Fruit fly (Drosophila melanogaster): ENCODE measurements around the gene CG17344.

CG17344 gene

DNA sequence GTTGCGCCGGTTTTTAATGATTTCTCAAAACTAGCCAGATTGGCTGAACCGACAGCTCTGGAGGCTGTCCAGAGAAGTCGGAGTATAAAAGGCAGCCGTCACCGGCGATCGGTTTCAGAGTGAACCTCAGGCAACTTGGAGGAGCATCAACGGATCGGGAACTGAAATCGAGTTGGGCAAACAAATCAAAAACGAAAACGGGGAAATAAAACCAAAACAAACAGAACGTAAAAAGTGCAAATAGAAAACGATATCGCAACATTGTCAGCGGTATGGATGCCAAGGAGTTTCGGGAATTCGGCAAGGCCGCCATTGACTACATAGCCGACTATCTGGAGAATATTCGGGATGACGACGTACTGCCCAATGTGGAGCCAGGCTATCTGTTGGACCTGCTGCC, 9.9 kb downstream of the CG17344 start:
- no peak for TF ChIP-seq CG4496 (GFP tag; IDR thresholded peaks at IDR 0.05)
- TF ChIP-seq CG34367 (tag; optimal IDR thresholded peaks at IDR 0.05): peak; percentile 10
- TF ChIP-seq Ets98B (GFP tag; IDR thresholded peaks at IDR 0.05): peak; percentile 38

DNA sequence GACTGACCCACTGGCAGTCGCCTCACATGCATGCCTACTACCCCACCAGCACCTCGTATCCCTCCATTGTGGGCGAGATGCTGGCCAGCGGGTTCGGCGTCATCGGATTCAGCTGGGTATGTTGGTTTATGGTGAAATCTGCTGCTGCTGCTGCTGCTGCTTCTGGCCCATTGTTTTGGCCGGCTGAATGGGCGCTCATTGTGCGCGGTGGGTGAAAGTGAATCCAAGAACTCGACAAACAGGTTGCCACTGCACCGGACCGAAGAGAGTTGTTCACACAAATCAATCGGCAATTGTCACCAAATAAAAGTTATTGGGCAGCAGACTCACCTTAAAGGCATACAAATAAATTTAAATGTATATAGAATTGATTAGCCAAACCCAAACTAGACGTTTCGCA, 10.4 kb downstream of the CG17344 start:
- TF ChIP-seq EcR (GFP tag; optimal IDR thresholded peaks at IDR 0.05): no peak
- no peak for TF ChIP-seq CG8301 (tag; optimal IDR thresholded peaks at IDR 0.05)
- TF ChIP-seq CG8159 (tag; optimal IDR thresholded peaks at IDR 0.05): no peak
- no peak for TF ChIP-seq CG32121 (GFP tag; IDR thresholded peaks at IDR 0.05)
- no peak for TF ChIP-seq Pif1B (GFP tag; optimal IDR thresholded peaks at IDR 0.05)
- TF ChIP-seq D1 (tag; optimal IDR thresholded peaks at IDR 0.05): no peak
- TF ChIP-seq CG9948 (tag; optimal IDR thresholded peaks at IDR 0.05): no peak
- no peak for TF ChIP-seq Snoo (tag; optimal IDR thresholded peaks at IDR 0.05)
- TF ChIP-seq CG34367 (tag; optimal IDR thresholded peaks at IDR 0.05): no peak
- no peak for TF ChIP-seq CG14655 (GFP tag; optimal IDR thresholded peaks at IDR 0.05)

DNA sequence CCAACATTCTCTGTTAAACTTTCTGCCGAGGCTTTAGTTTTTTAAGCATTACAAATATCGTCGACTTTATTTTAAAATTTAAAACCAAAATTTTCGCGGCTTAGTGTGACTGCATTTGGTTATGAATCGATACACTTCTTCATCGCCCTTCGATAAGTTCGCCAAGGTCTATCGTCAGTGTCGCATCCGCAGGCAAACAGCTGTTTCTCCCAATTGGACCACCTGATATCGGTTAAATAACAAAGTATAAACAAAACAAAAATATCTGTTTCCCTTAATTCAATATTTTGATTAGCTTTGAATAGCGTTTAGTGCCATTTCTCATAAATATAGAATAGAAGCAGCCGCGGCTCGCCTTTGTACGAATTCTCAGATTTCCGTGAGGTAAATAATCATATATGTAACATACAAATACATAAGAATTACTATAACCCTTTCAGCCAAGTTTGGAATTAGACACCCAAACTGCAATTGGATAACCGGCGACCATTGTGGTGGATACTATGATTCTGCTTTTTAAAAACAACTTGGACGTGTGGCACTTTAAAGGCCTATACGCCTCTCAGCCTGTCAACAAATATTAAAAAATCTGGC, 12.4 kb downstream of the CG17344 start, which contains the start of gene CG10561:
Gene CG10561, plus strand, starts transcription at position 219 of the 594 bp plus-strand sequence.
- TF ChIP-seq CG9948 (tag; optimal IDR thresholded peaks at IDR 0.05): no peak
- no peak for TF ChIP-seq Snoo (tag; optimal IDR thresholded peaks at IDR 0.05)
- TF ChIP-seq fd96Ca (GFP tag; IDR thresholded peaks at IDR 0.05): no peak
- no peak for TF ChIP-seq CG15710 (tag; optimal IDR thresholded peaks at IDR 0.05)
- no peak for TF ChIP-seq Pif1A (GFP tag; optimal IDR thresholded peaks at IDR 0.05)
- no peak for TF ChIP-seq CG8159 (tag; optimal IDR thresholded peaks at IDR 0.05)
- no peak for TF ChIP-seq CG4496 (GFP tag; IDR thresholded peaks at IDR 0.05)
- TF ChIP-seq EcR (GFP tag; optimal IDR thresholded peaks at IDR 0.05): no peak

DNA sequence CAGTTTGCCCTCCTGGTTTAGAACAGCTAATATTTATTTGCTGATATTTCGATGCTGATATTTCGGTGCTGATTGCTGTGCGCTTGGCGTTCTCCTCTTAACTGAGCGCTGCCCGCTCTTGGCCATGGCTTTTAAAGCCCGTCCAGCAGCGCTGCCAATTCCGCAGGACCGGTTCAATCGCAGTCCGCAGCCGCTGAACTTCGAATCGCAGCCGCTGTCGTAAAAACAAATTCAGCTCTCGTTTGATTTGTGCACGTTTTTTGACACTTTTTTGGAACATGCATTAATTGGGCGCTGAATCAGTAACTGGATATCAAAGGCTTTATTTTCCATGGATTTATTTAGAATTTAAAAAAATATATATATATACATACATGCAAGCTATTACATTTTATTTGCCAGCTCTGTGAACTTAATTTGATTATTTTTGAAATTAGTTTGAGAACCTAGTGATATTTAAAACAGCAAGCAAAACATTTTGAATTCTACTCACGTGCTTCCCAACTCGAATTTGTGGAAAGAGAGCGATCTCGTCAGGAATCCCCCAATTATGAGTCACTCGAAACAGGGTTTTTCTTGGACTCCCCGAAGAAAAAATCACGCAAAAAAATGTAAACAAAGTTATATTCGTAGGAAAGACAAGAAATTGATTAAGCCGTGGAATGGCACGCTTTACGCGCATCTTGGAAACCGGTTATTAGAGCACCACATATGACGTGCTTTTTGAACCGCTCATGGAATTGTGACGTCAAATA, 18.5 kb downstream of the CG17344 start, which contains the start of gene Ddc:
Gene Ddc, minus strand, starts transcription at position 111 of the 755 bp plus-strand sequence.
- no peak for TF ChIP-seq CG8159 (tag; optimal IDR thresholded peaks at IDR 0.05)
- TF ChIP-seq Pif1B (GFP tag; optimal IDR thresholded peaks at IDR 0.05): peak; percentile 16

DNA sequence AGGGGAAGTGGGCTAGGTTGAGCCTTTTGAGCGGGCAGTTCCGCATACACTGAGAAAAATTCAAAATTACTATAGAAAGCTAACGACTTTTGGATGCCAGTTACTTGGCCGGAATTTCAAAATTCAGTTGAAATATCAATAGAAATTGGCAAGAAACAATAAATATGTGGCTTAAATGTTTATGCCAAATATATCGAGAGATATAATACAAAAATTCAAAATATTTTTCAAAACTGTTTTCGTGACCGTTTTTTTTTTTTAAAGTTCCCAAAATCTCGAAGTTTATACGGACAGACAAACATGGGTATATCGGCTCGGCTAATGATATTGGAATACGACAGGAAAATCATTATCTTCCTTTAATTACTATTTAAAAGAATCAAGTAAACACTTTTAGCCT, 19.1 kb downstream of the CG17344 start:
- TF ChIP-seq CG14655 (GFP tag; optimal IDR thresholded peaks at IDR 0.05) (no peak), Ets98B (GFP tag; IDR thresholded peaks at IDR 0.05) (peak; percentile 52), fd96Ca (GFP tag; IDR thresholded peaks at IDR 0.05) (peak; percentile 57; the same call in 1 of the 3 replicates), CG8301 (tag; optimal IDR thresholded peaks at IDR 0.05) (peak; percentile 57), Pif1A (GFP tag; optimal IDR thresholded peaks at IDR 0.05) (no peak), CG9948 (tag; optimal IDR thresholded peaks at IDR 0.05) (peak; percentile 60), CG32121 (GFP tag; IDR thresholded peaks at IDR 0.05) (peak; percentile 29; the same call in 1 of the 2 replicates), CG13204 (GFP tag; optimal IDR thresholded peaks at IDR 0.05) (no peak), CG34367 (tag; optimal IDR thresholded peaks at IDR 0.05) (peak; percentile 6), CG8159 (tag; optimal IDR thresholded peaks at IDR 0.05) (peak; percentile 60), CG17806 (tag; optimal IDR thresholded peaks at IDR 0.05) (peak; percentile 60), CG10348 (GFP tag; IDR thresholded peaks at IDR 0.05) (no peak), CG15710 (tag; optimal IDR thresholded peaks at IDR 0.05) (peak; percentile 26), CG12605 (GFP tag; IDR thresholded peaks at IDR 0.05) (no peak), EcR (GFP tag; optimal IDR thresholded peaks at IDR 0.05) (no peak)

DNA sequence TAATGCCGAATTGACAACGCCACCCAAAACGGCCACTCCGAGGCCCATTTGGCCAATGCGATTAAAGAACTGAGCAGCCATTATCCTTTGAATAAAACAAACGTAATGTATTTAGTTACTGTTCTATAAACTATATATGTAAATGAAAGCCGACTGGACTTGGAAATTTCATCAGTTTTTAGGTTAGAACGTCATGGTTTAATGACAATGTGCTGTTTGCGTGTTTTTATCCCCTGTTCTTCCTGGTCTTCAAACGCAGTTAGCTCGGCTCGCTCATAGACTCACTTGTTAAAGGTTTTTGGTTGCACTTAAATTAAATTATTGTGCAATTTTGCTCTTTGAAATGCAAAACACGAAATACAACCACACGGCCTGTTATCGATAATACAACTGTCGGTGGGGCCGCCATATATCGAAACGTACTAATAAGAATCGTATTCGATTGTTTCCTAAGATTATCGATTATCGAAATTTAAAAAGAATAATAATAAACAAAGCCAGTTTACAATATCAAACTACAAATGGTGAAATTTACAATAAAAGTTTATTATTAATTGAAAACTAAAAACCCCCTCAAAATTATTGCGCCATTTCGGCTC, 21.7 kb downstream of the CG17344 start, which contains the start of gene Phb1:
Gene Phb1, minus strand, starts transcription at position 398 of the 599 bp plus-strand sequence.
- TF ChIP-seq CG8301 (tag; optimal IDR thresholded peaks at IDR 0.05) (no peak), CG32121 (GFP tag; IDR thresholded peaks at IDR 0.05) (no peak), CG15710 (tag; optimal IDR thresholded peaks at IDR 0.05) (no peak), CG4496 (GFP tag; IDR thresholded peaks at IDR 0.05) (no peak), CG34367 (tag; optimal IDR thresholded peaks at IDR 0.05) (no peak), CG8159 (tag; optimal IDR thresholded peaks at IDR 0.05) (no peak), Pif1B (GFP tag; optimal IDR thresholded peaks at IDR 0.05) (no peak), CG9948 (tag; optimal IDR thresholded peaks at IDR 0.05) (no peak), CG14655 (GFP tag; optimal IDR thresholded peaks at IDR 0.05) (no peak), EcR (GFP tag; optimal IDR thresholded peaks at IDR 0.05) (no peak), CG17806 (tag; optimal IDR thresholded peaks at IDR 0.05) (no peak), CG10348 (GFP tag; IDR thresholded peaks at IDR 0.05) (no peak), rn (GFP tag; IDR thresholded peaks at IDR 0.05) (no peak)

DNA sequence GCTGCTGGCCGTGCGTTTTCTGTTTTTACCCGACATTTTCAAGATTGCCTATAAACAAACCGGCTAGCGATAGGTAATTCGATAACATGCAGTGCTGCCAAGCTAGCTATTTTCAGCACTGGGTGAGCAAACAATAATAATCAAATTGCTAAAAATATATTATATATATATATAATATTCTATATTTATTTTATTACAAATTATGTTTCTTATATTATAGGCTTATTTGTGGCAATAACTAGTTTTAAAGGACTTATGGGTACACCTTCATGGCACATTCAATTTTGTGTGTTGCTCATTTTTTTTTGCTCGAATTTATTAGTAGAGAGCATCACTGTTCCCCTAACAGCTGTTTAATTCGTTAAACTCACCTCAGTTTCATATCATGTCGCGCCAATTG, 25.0 kb downstream of the CG17344 start:
- no peak for TF ChIP-seq Pif1B (GFP tag; optimal IDR thresholded peaks at IDR 0.05)
- TF ChIP-seq CG15710 (tag; optimal IDR thresholded peaks at IDR 0.05): peak; percentile 72
- peak; percentile 38 for TF ChIP-seq CG34367 (tag; optimal IDR thresholded peaks at IDR 0.05)
- peak; percentile 64 for TF ChIP-seq Snoo (tag; optimal IDR thresholded peaks at IDR 0.05)
- 0 out of 2 replicates have a peak, but pooled peaks have one; percentile 28 for TF ChIP-seq CG32121 (GFP tag; IDR thresholded peaks at IDR 0.05)
- TF ChIP-seq CG9948 (tag; optimal IDR thresholded peaks at IDR 0.05): peak; percentile 29
- no peak for TF ChIP-seq rn (GFP tag; IDR thresholded peaks at IDR 0.05)
- TF ChIP-seq CG17806 (tag; optimal IDR thresholded peaks at IDR 0.05): peak; percentile 38
- peak; percentile 63 for TF ChIP-seq CG8159 (tag; optimal IDR thresholded peaks at IDR 0.05)
